Fruit fly (Drosophila melanogaster) whole organism: ENCODE measurements around the gene Snx21.

Experiments used
- CG8478 ChIP-seq: fragments of >200 bp; optimal IDR thresholded peaks from 2 replicates; lab custom pipeline; 2018; ENCODE audit warnings: inconsistent platforms
- Dll ChIP-seq: fragments of >200 bp; optimal IDR thresholded peaks from 2 replicates; lab custom pipeline; 2017
- EcR ChIP-seq, 2 experiments: fragments of >200 bp; optimal IDR thresholded peaks; 2 replicates each; lab custom pipeline; 2017; ENCODE audit warnings: missing biosample characterization in 2 of 2, missing genetic modification characterization in 2 of 2, missing genetic modification reagents in 2 of 2
- pan ChIP-seq: fragments of >200 bp; optimal IDR thresholded peaks from 2 replicates; lab custom pipeline; 2017
- psq ChIP-seq: fragments of >200 bp; optimal IDR thresholded peaks from 2 replicates; lab custom pipeline; 2017
- usp ChIP-seq: fragments of >200 bp; optimal IDR thresholded peaks from 2 replicates; lab custom pipeline; 2017; ENCODE audit warnings: missing biosample characterization, missing genetic modification characterization, mixed read lengths

Snx21 gene

dm6 chr2L:2734946-2735345, 30.5 kb downstream of the Snx21 start:
- TF ChIP-seq EcR (GFP tag; optimal IDR thresholded peaks at IDR 0.05; lab: Kevin White, UChicago) (no peak), CG8478 (lab: Kevin White, UChicago) (no peak), psq (lab: Kevin White, UChicago) (no peak), pan (lab: Kevin White, UChicago) (no peak)

- TF ChIP-seq pan (lab: Kevin White, UChicago), result no peak
- TF ChIP-seq Dll (lab: Kevin White, UChicago), result no peak
- no peak for TF ChIP-seq usp (GFP tag; lab: Kevin White, UChicago)
- TF ChIP-seq CG8478 (lab: Kevin White, UChicago), result no peak
Observed at dm6 chr2L:2734215-2734614, 31.2 kb downstream of the Snx21 start.

- TF ChIP-seq EcR (GFP tag; optimal IDR thresholded peaks at IDR 0.05; lab: Kevin White, UChicago) (no peak), Dll (lab: Kevin White, UChicago) (no peak), usp (GFP tag; lab: Kevin White, UChicago) (no peak), psq (lab: Kevin White, UChicago) (no peak), CG8478 (lab: Kevin White, UChicago) (no peak), pan (lab: Kevin White, UChicago) (no peak)
Observed at dm6 chr2L:2732139-2732830, 33.2 kb downstream of the Snx21 start.

dm6 chr2L:2731370-2732138, 33.9 kb downstream of the Snx21 start:
- TF ChIP-seq pan (lab: Kevin White, UChicago) (no peak), CG8478 (lab: Kevin White, UChicago) (no peak), EcR (GFP tag; optimal IDR thresholded peaks at IDR 0.05; lab: Kevin White, UChicago) (no peak), psq (lab: Kevin White, UChicago) (no peak), usp (GFP tag; lab: Kevin White, UChicago) (no peak), Dll (lab: Kevin White, UChicago) (no peak)

- TF ChIP-seq Dll (lab: Kevin White, UChicago) (no peak), usp (GFP tag; lab: Kevin White, UChicago) (no peak), EcR (GFP tag; optimal IDR thresholded peaks at IDR 0.05; lab: Kevin White, UChicago) (no peak), psq (lab: Kevin White, UChicago) (no peak), pan (lab: Kevin White, UChicago) (no peak), CG8478 (lab: Kevin White, UChicago) (no peak)
Observed at dm6 chr2L:2730756-2731155, 34.7 kb downstream of the Snx21 start.

- no peak for TF ChIP-seq pan (lab: Kevin White, UChicago)
- no peak for TF ChIP-seq psq (lab: Kevin White, UChicago)
- TF ChIP-seq usp (GFP tag; lab: Kevin White, UChicago), result no peak
- no peak for TF ChIP-seq CG8478 (lab: Kevin White, UChicago)
- no peak for TF ChIP-seq Dll (lab: Kevin White, UChicago)
- no peak for TF ChIP-seq EcR (GFP tag; optimal IDR thresholded peaks at IDR 0.05; lab: Kevin White, UChicago)
Observed at dm6 chr2L:2729882-2730281, 35.6 kb downstream of the Snx21 start.

- TF ChIP-seq EcR (GFP tag; optimal IDR thresholded peaks at IDR 0.05; lab: Kevin White, UChicago), result no peak
- TF ChIP-seq psq (lab: Kevin White, UChicago), result no peak
- TF ChIP-seq Dll (lab: Kevin White, UChicago), result no peak
- no peak for TF ChIP-seq pan (lab: Kevin White, UChicago)
- TF ChIP-seq usp (GFP tag; lab: Kevin White, UChicago), result no peak
- TF ChIP-seq CG8478 (lab: Kevin White, UChicago), result no peak
Observed at dm6 chr2L:2728577-2728976, 36.9 kb downstream of the Snx21 start.

dm6 chr2L:2727812-2728211, 37.7 kb downstream of the Snx21 start:
- TF ChIP-seq CG8478 (lab: Kevin White, UChicago) (no peak), Dll (lab: Kevin White, UChicago) (no peak), EcR (GFP tag; optimal IDR thresholded peaks at IDR 0.05; lab: Kevin White, UChicago) (no peak), pan (lab: Kevin White, UChicago) (no peak), psq (lab: Kevin White, UChicago) (no peak), usp (GFP tag; lab: Kevin White, UChicago) (no peak)

dm6 chr2L:2727364-2727763, 38.1 kb downstream of the Snx21 start:
- TF ChIP-seq Dll (lab: Kevin White, UChicago), result no peak
- no peak for TF ChIP-seq EcR (GFP tag; optimal IDR thresholded peaks at IDR 0.05; lab: Kevin White, UChicago)
- no peak for TF ChIP-seq usp (GFP tag; lab: Kevin White, UChicago)
- no peak for TF ChIP-seq CG8478 (lab: Kevin White, UChicago)
- TF ChIP-seq psq (lab: Kevin White, UChicago), result no peak
- no peak for TF ChIP-seq pan (lab: Kevin White, UChicago)

- no peak for TF ChIP-seq Dll (lab: Kevin White, UChicago)
- TF ChIP-seq EcR (GFP tag; optimal IDR thresholded peaks at IDR 0.05; lab: Kevin White, UChicago), result no peak
- no peak for TF ChIP-seq CG8478 (lab: Kevin White, UChicago)
- TF ChIP-seq usp (GFP tag; lab: Kevin White, UChicago), result no peak
- TF ChIP-seq psq (lab: Kevin White, UChicago), result no peak
- TF ChIP-seq pan (lab: Kevin White, UChicago), result no peak
Observed at dm6 chr2L:2725374-2725773, 40.1 kb downstream of the Snx21 start, which contains the start of gene CG31689. Gene CG31689, plus strand, starts transcription at chr2L:2725674.

- no peak for TF ChIP-seq CG8478 (lab: Kevin White, UChicago)
- no peak for TF ChIP-seq EcR (GFP tag; optimal IDR thresholded peaks at IDR 0.05; lab: Kevin White, UChicago)
- no peak for TF ChIP-seq Dll (lab: Kevin White, UChicago)
- TF ChIP-seq pan (lab: Kevin White, UChicago), result no peak
- TF ChIP-seq psq (lab: Kevin White, UChicago), result no peak
- TF ChIP-seq usp (GFP tag; lab: Kevin White, UChicago), result no peak
Observed at dm6 chr2L:2724459-2724858, 41.0 kb downstream of the Snx21 start.
